Fruit fly (Drosophila melanogaster): Measurements from ENCODE around the gene CG6638.

Gene CG6638

DNA sequence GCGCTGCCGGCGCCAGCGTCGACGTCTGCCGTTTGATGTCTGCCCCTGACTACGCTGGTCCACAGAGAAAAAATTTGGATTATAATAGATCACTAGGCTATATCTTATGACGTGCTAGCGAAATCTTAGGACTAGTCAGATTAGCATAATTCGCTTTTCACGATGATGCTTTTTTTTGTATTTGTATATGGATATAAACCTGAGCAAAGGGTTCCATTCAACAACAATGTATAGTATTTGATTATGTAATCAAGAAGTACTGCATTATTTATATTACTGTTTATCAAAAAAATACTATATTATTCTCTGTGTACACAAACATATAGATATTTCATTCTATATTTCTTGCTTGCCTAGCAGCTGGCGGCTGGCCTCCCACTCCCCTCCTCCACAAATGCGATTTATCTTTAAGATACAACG, 28.8 kb downstream of the CG6638 start (continued):
- TF ChIP-seq gsb-n (tag; optimal IDR thresholded peaks at IDR 0.05) (peak; percentile 73), Side (GFP tag; optimal IDR thresholded peaks at IDR 0.05) (peak; percentile 60), CG12391 (tag; optimal IDR thresholded peaks at IDR 0.05) (peak; percentile 90), CG17361 (GFP tag; IDR thresholded peaks at IDR 0.05) (peak; percentile 93), dysf (GFP tag; IDR thresholded peaks at IDR 0.05) (peak; percentile 93), CG17328 (GFP tag; IDR thresholded peaks at IDR 0.05) (peak; percentile 51; the same call in 1 of the 2 replicates), YL-1 (GFP tag; optimal IDR thresholded peaks at IDR 0.05) (peak; percentile 52), CG13894 (tag; optimal IDR thresholded peaks at IDR 0.05) (peak; percentile 73), Scr (GFP tag; IDR thresholded peaks at IDR 0.05; ENCODE audit: partially characterized antibody) (no peak), HmgZ (tag; optimal IDR thresholded peaks at IDR 0.05) (peak; percentile 91), trem (tag; optimal IDR thresholded peaks at IDR 0.05) (peak; percentile 65), CG9797 (GFP tag; optimal IDR thresholded peaks at IDR 0.05) (no peak), pros (GFP tag; optimal IDR thresholded peaks at IDR 0.05) (no peak), Ssrp (tag; optimal IDR thresholded peaks at IDR 0.05) (peak; percentile 88), Doc2 (GFP tag; IDR thresholded peaks at IDR 0.05) (no peak), Gug (GFP tag; IDR thresholded peaks at IDR 0.05) (peak; percentile 81), CTCF (GFP tag; optimal IDR thresholded peaks at IDR 0.05) (peak; percentile 40), CG17912 (GFP tag; optimal IDR thresholded peaks at IDR 0.05) (peak; percentile 55), CG9215 (GFP tag; IDR thresholded peaks at IDR 0.05) (peak; percentile 83), crc (GFP tag; optimal IDR thresholded peaks at IDR 0.05) (peak; percentile 40), Doc3 (GFP tag; IDR thresholded peaks at IDR 0.05; ENCODE audit: partially characterized antibody) (no peak), CG12071 (GFP tag; optimal IDR thresholded peaks at IDR 0.05) (peak; percentile 83), CG7357 (GFP tag; IDR thresholded peaks at IDR 0.05) (peak; percentile 72), CG12769 (tag; optimal IDR thresholded peaks at IDR 0.05) (peak; percentile 85), CG18764 (GFP tag; optimal IDR thresholded peaks at IDR 0.05) (peak; percentile 58), CG5245 (GFP tag; optimal IDR thresholded peaks at IDR 0.05) (peak; percentile 54), dan (GFP tag; IDR thresholded peaks at IDR 0.05) (0 out of 2 replicates have a peak, but pooled peaks have one; percentile 54), CG4404 (GFP tag; IDR thresholded peaks at IDR 0.05) (peak; percentile 68), CG2120 (GFP tag; optimal IDR thresholded peaks at IDR 0.05) (peak; percentile 91), PHDP (tag; optimal IDR thresholded peaks at IDR 0.05) (peak; percentile 90), TFAM (GFP tag; optimal IDR thresholded peaks at IDR 0.05) (no peak), crol (GFP tag; IDR thresholded peaks at IDR 0.05) (peak; percentile 71), CG34376 (GFP tag; optimal IDR thresholded peaks at IDR 0.05) (peak; percentile 77), caup (GFP tag; optimal IDR thresholded peaks at IDR 0.05; ENCODE audit: severe bottlenecking) (peak; percentile 80), lab (GFP tag; optimal IDR thresholded peaks at IDR 0.05) (peak; percentile 93), Adf1 (GFP tag; IDR thresholded peaks at IDR 0.05) (peak; percentile 85), CG7372 (GFP tag; IDR thresholded peaks at IDR 0.05) (peak; percentile 90), Gsc (GFP tag; IDR thresholded peaks at IDR 0.05) (no peak), CG10209 (GFP tag; optimal IDR thresholded peaks at IDR 0.05) (peak; percentile 90), CG3281 (GFP tag; optimal IDR thresholded peaks at IDR 0.05) (peak; percentile 93), B-H2 (GFP tag; optimal IDR thresholded peaks at IDR 0.05) (peak; percentile 53), Max (GFP tag; optimal IDR thresholded peaks at IDR 0.05) (peak; percentile 51), CG2712 (tag; optimal IDR thresholded peaks at IDR 0.05) (peak; percentile 90), NfI (GFP tag; optimal IDR thresholded peaks at IDR 0.05) (peak; percentile 90), Mrtf (GFP tag; IDR thresholded peaks at IDR 0.05) (peak; percentile 76; the same call in 2 of the 3 replicates), lmd (GFP tag; IDR thresholded peaks at IDR 0.05) (peak; percentile 90), gem (tag; optimal IDR thresholded peaks at IDR 0.05) (peak; percentile 94), CG7963 (GFP tag; IDR thresholded peaks at IDR 0.05; ENCODE audit: partially characterized antibody) (no peak), CG2199 (GFP tag; IDR thresholded peaks at IDR 0.05) (0 out of 3 replicates have a peak, but pooled peaks have one; percentile 48), CG18599 (GFP tag; optimal IDR thresholded peaks at IDR 0.05) (peak; percentile 92), CG12236 (GFP tag; optimal IDR thresholded peaks at IDR 0.05) (peak; percentile 24)
